Worm (Caenorhabditis elegans) whole organism, L4 larva: Measurements from ENCODE around the gene F59E12.15.

Experiments
- R02D3.7 ChIP-seq: fragments of 150-350 bp; sonication (generic microtip); optimal IDR thresholded peaks from 3 replicates; lab custom pipeline; 2014; ENCODE audit warnings: missing biosample characterization, missing genetic modification characterization
- T20F7.1 ChIP-seq: fragments of 200-800 bp; sonication (Bioruptor generic); optimal IDR thresholded peaks from 2 replicates; lab custom pipeline; 2018; ENCODE audit warnings: mild to moderate bottlenecking, missing genetic modification characterization, missing compliant biosample characterization
- T26A8.4 ChIP-seq: fragments of 200-800 bp; sonication (Bioruptor generic); IDR thresholded peaks from 2 replicates; pipeline ENCODE4 v1.3.6; 2022; ENCODE audit warnings: missing genetic modification characterization, missing compliant biosample characterization
- Y105C5A.15 ChIP-seq: fragments of 200-800 bp; sonication (Bioruptor generic); IDR thresholded peaks from 2 replicates; pipeline ENCODE4 v1.3.6; 2022; ENCODE audit warnings: missing genetic modification characterization, missing compliant biosample characterization
- Y5F2A.4 ChIP-seq: fragments of 200-800 bp; sonication (Bioruptor generic); optimal IDR thresholded peaks from 2 replicates; lab custom pipeline; 2018; ENCODE audit warnings: mild to moderate bottlenecking, missing genetic modification characterization, missing compliant biosample characterization
- ZK546.5 ChIP-seq, 2 experiments: sonication (generic microtip); optimal IDR thresholded peaks; 2 replicates each; lab custom pipeline; 2017; ENCODE audit warnings: missing biosample characterization in 2 of 2, missing genetic modification characterization in 2 of 2
- aly-2 ChIP-seq: sonication (generic microtip); optimal IDR thresholded peaks from 2 replicates; lab custom pipeline; 2018; ENCODE audit warnings: missing biosample characterization, missing genetic modification characterization
- attf-4 ChIP-seq: sonication (generic microtip); optimal IDR thresholded peaks from 3 replicates; lab custom pipeline; 2017; ENCODE audit warnings: missing biosample characterization, missing genetic modification characterization
- ceh-32 ChIP-seq: sonication (generic microtip); optimal IDR thresholded peaks from 2 replicates; lab custom pipeline; 2016; ENCODE audit warnings: mild to moderate bottlenecking, missing genetic modification characterization, missing compliant biosample characterization; ENCODE audit not compliant: poor library complexity
- ces-1 ChIP-seq: fragments of 150-350 bp; sonication (generic microtip); optimal IDR thresholded peaks from 4 replicates; lab custom pipeline; 2014; ENCODE audit warnings: missing biosample characterization, missing genetic modification reagents, missing genetic modification characterization
- cey-2 ChIP-seq: sonication (generic microtip); optimal IDR thresholded peaks from 3 replicates; lab custom pipeline; 2017; ENCODE audit warnings: missing genetic modification characterization, mild to moderate bottlenecking, missing compliant biosample characterization, antibody characterized with exemption, borderline replicate concordance; ENCODE audit not compliant: insufficient read depth
- daf-16 ChIP-seq, 3 experiments: sonication (generic microtip); optimal IDR thresholded peaks; 2 replicates each; lab custom pipeline; 2016 to 2017; ENCODE audit warnings: missing genetic modification characterization in 3 of 3, missing genetic modification reagents in 3 of 3, mild to moderate bottlenecking in 2 of 3, missing compliant biosample characterization in 2 of 3, missing biosample characterization in 1 of 3, moderate library complexity in 1 of 3
- daf-19 ChIP-seq: fragments of 200-800 bp; sonication (Bioruptor generic); conservative IDR thresholded peaks from 2 replicates; pipeline ENCODE4 v1.3.6; 2022; ENCODE audit warnings: missing genetic modification characterization, missing compliant biosample characterization
- daf-8 ChIP-seq: fragments of 200-800 bp; sonication (Bioruptor generic); IDR thresholded peaks from 2 replicates; pipeline ENCODE4 v1.3.6; 2022; ENCODE audit warnings: missing genetic modification characterization, missing compliant biosample characterization
- dmd-9 ChIP-seq: fragments of 200-800 bp; sonication (Bioruptor generic); IDR thresholded peaks from 2 replicates; pipeline ENCODE4 v1.3.6; 2022; ENCODE audit warnings: missing genetic modification reagents, missing genetic modification characterization, missing compliant biosample characterization
- dpl-1 ChIP-seq: fragments of 150-350 bp; optimal IDR thresholded peaks from 2 replicates; lab custom pipeline; 2014; ENCODE audit warnings: missing biosample characterization, missing genetic modification reagents, missing genetic modification characterization
- dve-1 ChIP-seq: sonication (generic microtip); optimal IDR thresholded peaks from 2 replicates; lab custom pipeline; 2017; ENCODE audit warnings: antibody characterized with exemption, mild to moderate bottlenecking, missing genetic modification characterization, missing compliant biosample characterization; ENCODE audit not compliant: insufficient read depth
- egl-27 ChIP-seq: sonication (generic microtip); optimal IDR thresholded peaks from 3 replicates; lab custom pipeline; 2017; ENCODE audit warnings: missing biosample characterization, missing genetic modification reagents, missing genetic modification characterization
- fkh-10 ChIP-seq: fragments of 150-350 bp; optimal IDR thresholded peaks from 2 replicates; lab custom pipeline; 2014; ENCODE audit warnings: missing biosample characterization, missing genetic modification reagents, missing genetic modification characterization
- gei-8 ChIP-seq: fragments of 200-800 bp; sonication (Bioruptor generic); optimal IDR thresholded peaks from 2 replicates; lab custom pipeline; 2018; ENCODE audit warnings: mild to moderate bottlenecking, missing genetic modification characterization, missing compliant biosample characterization
- hif-1 ChIP-seq, 2 experiments: sonication (generic microtip); optimal IDR thresholded peaks; 2 replicates each; lab custom pipeline; 2016 to 2017; ENCODE audit warnings: missing compliant biosample characterization in 2 of 2, missing genetic modification characterization in 2 of 2, missing genetic modification reagents in 2 of 2, missing genotype in 2 of 2, mild to moderate bottlenecking in 1 of 2
- hlh-11 ChIP-seq: fragments of 200-800 bp; sonication (Bioruptor generic); optimal IDR thresholded peaks from 2 replicates; lab custom pipeline; 2018; ENCODE audit warnings: mild to moderate bottlenecking, missing genetic modification characterization, missing compliant biosample characterization
- hlh-30 ChIP-seq: sonication (generic microtip); optimal IDR thresholded peaks from 2 replicates; lab custom pipeline; 2017; ENCODE audit warnings: antibody characterized with exemption, mild to moderate bottlenecking, missing genetic modification characterization, missing compliant biosample characterization; ENCODE audit not compliant: insufficient read depth
- hmg-1.1 ChIP-seq: fragments of 200-800 bp; sonication (Bioruptor generic); IDR thresholded peaks from 2 replicates; pipeline ENCODE4 v1.3.6; 2022; ENCODE audit warnings: missing genetic modification reagents, missing genetic modification characterization, missing compliant biosample characterization
- lin-15B ChIP-seq: fragments of 150-350 bp; sonication (generic microtip); optimal IDR thresholded peaks from 3 replicates; lab custom pipeline; 2014; ENCODE audit warnings: missing biosample characterization, missing genetic modification characterization
- lin-29 ChIP-seq: fragments of 200-800 bp; sonication (Bioruptor generic); IDR thresholded peaks from 2 replicates; pipeline ENCODE4 v1.3.6; 2022; ENCODE audit warnings: missing genetic modification reagents, missing genetic modification characterization, missing compliant biosample characterization
- lin-39 ChIP-seq: fragments of 150-350 bp; optimal IDR thresholded peaks from 2 replicates; lab custom pipeline; 2014; ENCODE audit warnings: missing biosample characterization, missing genetic modification reagents, missing genetic modification characterization
- lsy-2 ChIP-seq, 2 experiments: fragments of 150-350 bp in 1 of 2; sonication (generic microtip) in 1 of 2; optimal IDR thresholded peaks; 2 replicates each; lab custom pipeline; 2014 to 2017; ENCODE audit warnings: missing biosample characterization in 2 of 2, missing genetic modification characterization in 2 of 2
- madf-5 ChIP-seq, 2 experiments: fragments of 200-800 bp; sonication (Bioruptor generic); IDR thresholded peaks; 2 replicates each; pipeline ENCODE4 v1.3.6; 2022; ENCODE audit warnings: missing compliant biosample characterization in 2 of 2, missing genetic modification characterization in 2 of 2
- mdl-1 ChIP-seq, 2 experiments: fragments of 150-350 bp in 1 of 2; sonication (generic microtip) in 1 of 2; optimal IDR thresholded peaks; 2 replicates each; lab custom pipeline; 2014 to 2017; ENCODE audit warnings: missing biosample characterization in 2 of 2, missing genetic modification characterization in 2 of 2
- nhr-25 ChIP-seq: sonication (generic microtip); optimal IDR thresholded peaks from 2 replicates; lab custom pipeline; 2017; ENCODE audit warnings: missing genetic modification characterization, mild to moderate bottlenecking, missing compliant biosample characterization, antibody characterized with exemption, moderate library complexity, borderline replicate concordance; ENCODE audit not compliant: insufficient read depth
- nhr-28 ChIP-seq: fragments of 150-350 bp; optimal IDR thresholded peaks from 2 replicates; lab custom pipeline; 2014; ENCODE audit warnings: missing biosample characterization, missing genetic modification characterization
- nhr-77 ChIP-seq: fragments of 150-350 bp; optimal IDR thresholded peaks from 2 replicates; lab custom pipeline; 2014; ENCODE audit warnings: missing biosample characterization, missing genetic modification characterization
- pha-4 ChIP-seq, 2 experiments: fragments of 150-350 bp in 1 of 2; fragments of 200-800 bp in 1 of 2; sonication (Bioruptor generic) in 1 of 2; IDR thresholded peaks in 1 of 2; optimal IDR thresholded peaks in 1 of 2; 2 replicates each; pipeline versions ENCODE4 v1.3.6 to Lab custom; 2014 to 2022; ENCODE audit warnings: missing genetic modification characterization in 2 of 2, missing genetic modification reagents in 2 of 2, missing biosample characterization in 1 of 2, missing compliant biosample characterization in 1 of 2
- pqm-1 ChIP-seq: sonication (generic microtip); optimal IDR thresholded peaks from 2 replicates; lab custom pipeline; 2017; ENCODE audit warnings: missing biosample characterization, missing genetic modification characterization
- sdz-12 ChIP-seq: fragments of 200-800 bp; sonication (Bioruptor generic); optimal IDR thresholded peaks from 2 replicates; lab custom pipeline; 2018; ENCODE audit warnings: mild to moderate bottlenecking, missing genetic modification characterization, missing compliant biosample characterization
- skn-1 ChIP-seq: fragments of 150-350 bp; optimal IDR thresholded peaks from 2 replicates; lab custom pipeline; 2014; ENCODE audit warnings: missing biosample characterization, missing genetic modification characterization
- snpc-1.2 ChIP-seq: fragments of 200-800 bp; sonication (Bioruptor generic); IDR thresholded peaks from 2 replicates; pipeline ENCODE4 v1.3.6; 2022; ENCODE audit warnings: missing genetic modification reagents, missing genetic modification characterization, missing compliant biosample characterization
- snpc-4 ChIP-seq: fragments of 150-350 bp; optimal IDR thresholded peaks from 2 replicates; lab custom pipeline; 2014; ENCODE audit warnings: missing biosample characterization, missing genetic modification characterization
- spr-3 ChIP-seq: fragments of 200-800 bp; sonication (Bioruptor generic); optimal IDR thresholded peaks from 2 replicates; lab custom pipeline; 2018; ENCODE audit warnings: mild to moderate bottlenecking, missing genetic modification characterization, missing compliant biosample characterization
- tag-97 ChIP-seq: fragments of 200-800 bp; sonication (Bioruptor generic); IDR thresholded peaks from 2 replicates; pipeline ENCODE4 v1.3.6; 2022; ENCODE audit warnings: missing genetic modification characterization, missing compliant biosample characterization
- unc-39 ChIP-seq: sonication (generic microtip); optimal IDR thresholded peaks from 2 replicates; lab custom pipeline; 2017; ENCODE audit warnings: missing biosample characterization, missing genetic modification characterization
- vab-7 ChIP-seq: fragments of 200-800 bp; sonication (Bioruptor generic); IDR thresholded peaks from 2 replicates; pipeline ENCODE4 v1.3.6; 2022; ENCODE audit warnings: missing genetic modification reagents, missing genetic modification characterization, missing compliant biosample characterization
- zip-2 ChIP-seq: fragments of 150-350 bp; optimal IDR thresholded peaks from 2 replicates; lab custom pipeline; 2014; ENCODE audit warnings: missing biosample characterization, missing genetic modification characterization
- ztf-11 ChIP-seq: fragments of 150-350 bp; optimal IDR thresholded peaks from 2 replicates; lab custom pipeline; 2014; ENCODE audit warnings: missing biosample characterization, missing genetic modification characterization

F59E12.15 gene

ce11 chrII:5619298-5619697 is 8.9 kb downstream of the F59E12.15 start, which contains the start of gene dhs-6 (continued):
- TF ChIP-seq lsy-2 (tag; optimal IDR thresholded peaks at IDR 0.05; lab: Kevin White, UChicago), result peak in 1 of 2 experiments; percentile 6
- TF ChIP-seq daf-16 (GFP tag; optimal IDR thresholded peaks at IDR 0.05; lab: Kevin White, UChicago), result no peak
- peak; percentile 65 for TF ChIP-seq daf-16 (tag; optimal IDR thresholded peaks at IDR 0.05; lab: Kevin White, UChicago)
- TF ChIP-seq hlh-30 (tag; lab: Kevin White, UChicago), result peak; percentile 15
- peak; percentile 54 for TF ChIP-seq T20F7.1 (GFP tag; lab: Kevin White, UChicago)

ce11 chrII:5607756-5608155 is 20.4 kb downstream of the F59E12.15 start, which contains the start of gene C17G10.7:
C17G10.7 (minus strand) TSS chrII:5607856.
- TF ChIP-seq lin-39, result no peak

- TF ChIP-seq Y5F2A.4 (no peak), spr-3 (no peak), hmg-1.1 (no peak), attf-4 (tag; lab: Kevin White, UChicago) (no peak), Y105C5A.15 (GFP tag; lab: Robert Waterston, UW) (no peak), nhr-77 (tag; lab: Kevin White, UChicago) (peak; percentile 66), egl-27 (tag; lab: Kevin White, UChicago) (no peak), T26A8.4 (GFP tag; lab: Robert Waterston, UW) (no peak), ztf-11 (no peak), snpc-1.2 (no peak), dpl-1 (GFP tag; lab: Kevin White, UChicago) (no peak), madf-5 (GFP tag; IDR thresholded peaks at IDR 0.05; lab: Robert Waterston, UW) (no peak), nhr-28 (tag; lab: Kevin White, UChicago) (peak; percentile 93), daf-16 (GFP tag; optimal IDR thresholded peaks at IDR 0.05; lab: Kevin White, UChicago) (no peak), daf-16 (tag; optimal IDR thresholded peaks at IDR 0.05; lab: Kevin White, UChicago) (peak; percentile 60), tag-97 (GFP tag; lab: Robert Waterston, UW) (no peak), dmd-9 (GFP tag; lab: Robert Waterston, UW) (no peak), ZK546.5 (tag; optimal IDR thresholded peaks at IDR 0.05; lab: Kevin White, UChicago) (no peak), fkh-10 (no peak), vab-7 (GFP tag; lab: Robert Waterston, UW) (no peak), daf-19 (GFP tag; lab: Robert Waterston, UW) (no peak), dve-1 (peak; percentile 68), hlh-30 (tag; lab: Kevin White, UChicago) (no peak), aly-2 (tag; lab: Kevin White, UChicago) (no peak), snpc-4 (tag; lab: Kevin White, UChicago) (no peak), pqm-1 (peak; percentile 62), sdz-12 (GFP tag; lab: Kevin White, UChicago) (no peak), lin-29 (GFP tag; lab: Robert Waterston, UW) (no peak), R02D3.7 (tag; lab: Kevin White, UChicago) (no peak), lsy-2 (tag; optimal IDR thresholded peaks at IDR 0.05; lab: Kevin White, UChicago) (peak; percentile 23 to 45), lin-15B (no peak), skn-1 (tag; lab: Kevin White, UChicago) (no peak), cey-2 (tag; lab: Kevin White, UChicago) (peak; percentile 41), hlh-11 (tag; lab: Kevin White, UChicago) (peak; percentile 90), unc-39 (tag; lab: Kevin White, UChicago) (no peak), zip-2 (tag; lab: Kevin White, UChicago) (no peak), ces-1 (GFP tag; lab: Kevin White, UChicago) (no peak), daf-8 (GFP tag; lab: Robert Waterston, UW) (no peak), pha-4 (GFP tag; IDR thresholded peaks at IDR 0.05; lab: Robert Waterston, UW) (no peak), pha-4 (tag; optimal IDR thresholded peaks at IDR 0.05; lab: Kevin White, UChicago) (no peak), ceh-32 (tag; lab: Kevin White, UChicago) (no peak), nhr-25 (no peak), hif-1 (tag; optimal IDR thresholded peaks at IDR 0.05; lab: Kevin White, UChicago) (no peak), mdl-1 (tag; optimal IDR thresholded peaks at IDR 0.05; lab: Kevin White, UChicago) (peak; percentile 27 to 84), gei-8 (GFP tag; lab: Kevin White, UChicago) (no peak)
Measured at ce11 chrII:5605538-5605945, 22.6 kb downstream of the F59E12.15 start.
